Fruit fly (Drosophila melanogaster) whole organism, wandering third instar larva: ENCODE measurements around the gene Kmn2.

ENCODE experiments used
- Abd-B ChIP-seq: fragments of >200 bp; optimal IDR thresholded peaks from 2 replicates; lab custom pipeline; 2017; ENCODE audit warnings: missing biosample characterization, missing genetic modification characterization
- CG32264 ChIP-seq: fragments of 200-800 bp; sonication (Bioruptor generic); optimal IDR thresholded peaks from 2 replicates; lab custom pipeline; 2016; ENCODE audit warnings: missing biosample characterization, missing genetic modification characterization
- CG9705 ChIP-seq: fragments of 200-800 bp; sonication (Bioruptor generic); optimal IDR thresholded peaks from 2 replicates; lab custom pipeline; 2018; ENCODE audit warnings: missing biosample characterization, mild to moderate bottlenecking, missing genetic modification characterization
- CrebA ChIP-seq: fragments of 200-800 bp; sonication (Bioruptor generic); optimal IDR thresholded peaks from 2 replicates; lab custom pipeline; 2016; ENCODE audit warnings: missing biosample characterization, mild to moderate bottlenecking, missing genetic modification characterization, borderline replicate concordance
- Dfd ChIP-seq: fragments of >200 bp; optimal IDR thresholded peaks from 2 replicates; lab custom pipeline; 2017; ENCODE audit warnings: missing biosample characterization, missing genetic modification characterization
- Dif ChIP-seq: fragments of 200-275, 200-300 bp; sonication (Bioruptor generic); optimal IDR thresholded peaks from 2 replicates; lab custom pipeline; 2018; ENCODE audit warnings: missing biosample characterization, missing genetic modification characterization; ENCODE audit not compliant: partially characterized antibody
- GATAd ChIP-seq: sonication (Bioruptor generic); optimal IDR thresholded peaks from 2 replicates; lab custom pipeline; 2016; ENCODE audit warnings: missing biosample characterization, missing genetic modification characterization
- HLH106 ChIP-seq: fragments of 200-800 bp; optimal IDR thresholded peaks from 3 replicates; lab custom pipeline; 2019; ENCODE audit warnings: missing biosample characterization, mild to moderate bottlenecking, missing genetic modification characterization, moderate library complexity
- Hnf4 ChIP-seq: fragments of 200-800 bp; sonication (Bioruptor generic); optimal IDR thresholded peaks from 2 replicates; lab custom pipeline; 2016; ENCODE audit warnings: missing biosample characterization, mild to moderate bottlenecking, missing genetic modification characterization
- Hr78 ChIP-seq: fragments of >200 bp; optimal IDR thresholded peaks from 2 replicates; lab custom pipeline; 2017; ENCODE audit warnings: missing biosample characterization, missing genetic modification characterization
- Hr83 ChIP-seq: fragments of 200-300 bp; sonication (Bioruptor generic); optimal IDR thresholded peaks from 2 replicates; lab custom pipeline; 2016; ENCODE audit warnings: missing biosample characterization, mild to moderate bottlenecking, missing genetic modification characterization, moderate library complexity; ENCODE audit not compliant: poor library complexity, severe bottlenecking
- Jra ChIP-seq: sonication (Bioruptor generic); optimal IDR thresholded peaks from 2 replicates; lab custom pipeline; 2016; ENCODE audit warnings: missing biosample characterization, missing genetic modification characterization
- N ChIP-seq: fragments of >200 bp; optimal IDR thresholded peaks from 2 replicates; lab custom pipeline; 2018; ENCODE audit warnings: missing biosample characterization, missing external identifiers, missing genetic modification characterization
- OdsH ChIP-seq: fragments of 200-800 bp; sonication (Bioruptor generic); optimal IDR thresholded peaks from 2 replicates; lab custom pipeline; 2016; ENCODE audit warnings: missing biosample characterization, mild to moderate bottlenecking, missing genetic modification characterization
- Rel ChIP-seq, 2 experiments: fragments of 200-800 bp; sonication (Bioruptor generic) in 1 of 2; optimal IDR thresholded peaks; 2 replicates in 1 of 2; 3 replicates in 1 of 2; lab custom pipeline; 2016 to 2019; ENCODE audit warnings: mild to moderate bottlenecking in 2 of 2, missing biosample characterization in 2 of 2, missing genetic modification characterization in 2 of 2, moderate library complexity in 1 of 2
- Sp1 ChIP-seq: fragments of 200-800 bp; sonication (Bioruptor generic); optimal IDR thresholded peaks from 3 replicates; lab custom pipeline; 2019; ENCODE audit warnings: missing biosample characterization, mild to moderate bottlenecking, missing genetic modification characterization, moderate library complexity
- Vsx2 ChIP-seq: fragments of 200-300, 225-300 bp; sonication (Bioruptor generic); optimal IDR thresholded peaks from 2 replicates; lab custom pipeline; 2018; ENCODE audit warnings: missing biosample characterization, missing genetic modification characterization; ENCODE audit not compliant: partially characterized antibody
- br ChIP-seq: fragments of 200-800 bp; sonication (Bioruptor generic); optimal IDR thresholded peaks from 2 replicates; lab custom pipeline; 2016; ENCODE audit warnings: missing biosample characterization, missing genetic modification characterization
- brk ChIP-seq: fragments of 200-800 bp; sonication (Bioruptor generic); optimal IDR thresholded peaks from 2 replicates; lab custom pipeline; 2016; ENCODE audit warnings: missing biosample characterization, mild to moderate bottlenecking, missing genetic modification characterization
- dl ChIP-seq, 2 experiments: fragments of 175-275, 200-275 bp in 1 of 2; fragments of 200-275 bp in 1 of 2; sonication (Bioruptor generic); optimal IDR thresholded peaks; lab custom pipeline; 2018; ENCODE audit warnings: mild to moderate bottlenecking in 2 of 2, missing biosample characterization in 2 of 2, missing genetic modification characterization in 2 of 2, moderate library complexity in 2 of 2; ENCODE audit not compliant: partially characterized antibody in 2 of 2, insufficient read depth in 1 of 2
- dsf ChIP-seq: sonication (Bioruptor generic); optimal IDR thresholded peaks from 2 replicates; lab custom pipeline; 2016; ENCODE audit warnings: missing biosample characterization, missing genetic modification characterization, borderline replicate concordance
- foxo ChIP-seq, 2 experiments: fragments of 200-800 bp; sonication (Bioruptor generic); optimal IDR thresholded peaks; 2 replicates in 1 of 2; 3 replicates in 1 of 2; lab custom pipeline; 2016 to 2017; ENCODE audit warnings: missing biosample characterization in 2 of 2, missing genetic modification characterization in 2 of 2
- fru ChIP-seq: fragments of 200-800 bp; sonication (Bioruptor generic); optimal IDR thresholded peaks from 3 replicates; lab custom pipeline; 2016; ENCODE audit warnings: missing biosample characterization, mild to moderate bottlenecking, missing genetic modification characterization
- h ChIP-seq: fragments of 200-800 bp; sonication (Bioruptor generic); optimal IDR thresholded peaks from 3 replicates; lab custom pipeline; 2016; ENCODE audit warnings: missing biosample characterization, mild to moderate bottlenecking, missing genetic modification characterization
- lola ChIP-seq: fragments of >200 bp; optimal IDR thresholded peaks from 2 replicates; lab custom pipeline; 2017; ENCODE audit warnings: missing biosample characterization, missing genetic modification characterization
- pan ChIP-seq: fragments of >200 bp; optimal IDR thresholded peaks from 2 replicates; lab custom pipeline; 2017
- psq ChIP-seq: fragments of 200-800 bp; sonication (Bioruptor generic); optimal IDR thresholded peaks from 3 replicates; lab custom pipeline; 2017; ENCODE audit warnings: missing biosample characterization, mild to moderate bottlenecking, missing genetic modification characterization, moderate library complexity
- rgr ChIP-seq: fragments of 200-800 bp; sonication (Bioruptor generic); optimal IDR thresholded peaks from 3 replicates; lab custom pipeline; 2016; ENCODE audit warnings: missing biosample characterization, mild to moderate bottlenecking, missing genetic modification characterization
- sv ChIP-seq: fragments of 200-800 bp; sonication (Bioruptor generic); optimal IDR thresholded peaks from 3 replicates; lab custom pipeline; 2016; ENCODE audit warnings: missing biosample characterization, missing genetic modification characterization
- tai ChIP-seq: sonication (Bioruptor generic); optimal IDR thresholded peaks from 2 replicates; lab custom pipeline; 2016; ENCODE audit warnings: missing biosample characterization, missing genetic modification characterization
- usp ChIP-seq: fragments of >200 bp; optimal IDR thresholded peaks from 2 replicates; lab custom pipeline; 2017; ENCODE audit warnings: missing biosample characterization, missing genetic modification characterization
- woc ChIP-seq: sonication (Bioruptor generic); optimal IDR thresholded peaks from 2 replicates; lab custom pipeline; 2016; ENCODE audit warnings: missing biosample characterization, mild to moderate bottlenecking, missing genetic modification characterization

The Kmn2 gene

DNA sequence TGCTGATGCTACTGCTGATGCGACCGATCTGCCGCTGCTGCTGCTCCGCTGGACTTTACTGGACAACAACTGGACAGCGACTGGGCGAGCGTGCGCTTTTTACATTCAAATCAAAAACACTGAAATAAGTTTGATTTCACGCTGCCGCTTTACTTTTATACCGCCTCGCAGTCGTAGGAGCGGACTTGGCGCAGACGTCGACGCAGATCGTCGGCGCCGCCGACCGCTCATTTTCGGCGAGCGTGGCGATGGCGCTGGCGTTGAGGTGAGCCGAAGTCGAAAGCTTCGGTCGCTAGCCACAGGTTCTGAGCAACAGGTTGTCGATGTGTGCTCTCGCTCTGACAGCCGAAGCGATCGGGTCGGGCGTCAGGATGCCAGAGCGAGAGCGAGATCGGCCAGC lies 5.4 kb downstream of the Kmn2 start, which contains the start of gene Elovl7:
TSS of gene Elovl7 (minus strand) at position 131 of the 400 bp plus-strand sequence.
- TF ChIP-seq fru (GFP tag; lab: Kevin White, UChicago), result no peak
- no peak for TF ChIP-seq Dif
- TF ChIP-seq dsf (GFP tag; lab: Kevin White, UChicago), result no peak
- no peak for TF ChIP-seq OdsH (GFP tag; lab: Kevin White, UChicago)
- TF ChIP-seq brk (GFP tag; lab: Kevin White, UChicago), result no peak
- no peak for TF ChIP-seq Dfd
- TF ChIP-seq CrebA (GFP tag; lab: Kevin White, UChicago), result no peak
- no peak for TF ChIP-seq psq (GFP tag; lab: Kevin White, UChicago)
- no peak for TF ChIP-seq Hr83
- TF ChIP-seq Abd-B (GFP tag; lab: Kevin White, UChicago), result no peak
- no peak for TF ChIP-seq br (GFP tag; lab: Kevin White, UChicago)
- no peak for TF ChIP-seq Hr78 (GFP tag; lab: Kevin White, UChicago)
- no peak for TF ChIP-seq woc (GFP tag; lab: Kevin White, UChicago)
- no peak for TF ChIP-seq Jra
- no peak for TF ChIP-seq pan (lab: Kevin White, UChicago)
- TF ChIP-seq GATAd (GFP tag; lab: Kevin White, UChicago), result no peak

DNA sequence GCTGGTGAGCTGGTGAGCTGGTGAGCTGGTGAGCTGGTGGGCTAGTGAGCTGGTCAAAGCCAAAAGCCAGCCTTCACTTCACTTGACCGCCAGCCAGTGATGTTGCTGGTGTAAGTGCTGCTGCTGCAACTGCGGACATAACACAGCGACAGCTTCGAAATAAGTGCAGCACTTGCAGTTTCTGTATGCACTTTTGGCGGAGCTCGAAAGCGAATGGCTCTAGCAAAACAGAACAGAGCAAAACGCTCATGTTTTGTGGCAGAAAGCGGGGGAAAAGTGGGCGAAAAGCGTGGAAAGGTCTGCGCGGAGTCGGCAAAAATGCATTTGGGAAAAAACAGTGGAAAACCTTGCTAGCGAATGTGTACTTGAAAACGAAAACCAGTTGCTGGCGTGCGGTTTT lies 6.5 kb downstream of the Kmn2 start:
- TF ChIP-seq Hnf4 (GFP tag; lab: Kevin White, UChicago) (no peak), Hr78 (GFP tag; lab: Kevin White, UChicago) (no peak), dsf (GFP tag; lab: Kevin White, UChicago) (no peak)

DNA sequence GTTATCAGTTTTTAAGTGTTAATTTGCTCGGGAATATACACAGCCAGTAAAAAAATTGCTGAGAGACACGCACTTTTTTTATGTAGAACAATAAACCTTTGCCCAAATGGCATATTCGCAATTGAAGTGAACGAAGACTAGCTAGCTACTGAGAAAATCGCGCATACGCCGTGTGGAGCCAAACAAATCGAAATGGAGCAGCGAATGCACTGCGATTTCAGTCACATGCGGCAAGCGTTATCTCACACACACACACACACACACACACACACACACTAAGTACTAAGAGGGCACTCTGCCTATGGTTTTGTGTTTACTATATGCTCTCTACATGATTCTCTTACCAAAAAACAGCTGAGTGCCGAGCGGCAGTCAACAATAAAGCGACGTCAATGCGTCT lies 7.6 kb downstream of the Kmn2 start:
- TF ChIP-seq Rel (GFP tag; optimal IDR thresholded peaks at IDR 0.05; lab: Kevin White, UChicago) (no peak), Rel (tag; optimal IDR thresholded peaks at IDR 0.05; lab: Kevin White, UChicago) (peak; percentile 2), dsf (GFP tag; lab: Kevin White, UChicago) (no peak), tai (GFP tag; lab: Kevin White, UChicago) (no peak), HLH106 (tag; lab: Kevin White, UChicago) (no peak), Dif (peak; percentile 27), CG32264 (GFP tag; lab: Kevin White, UChicago) (no peak), dl (GFP tag; optimal IDR thresholded peaks at IDR 0.05; lab: Kevin White, UChicago; ENCODE audit: insufficient read depth in 1 of 2, partially characterized antibody in 2 of 2) (no peak), CrebA (GFP tag; lab: Kevin White, UChicago) (no peak), OdsH (GFP tag; lab: Kevin White, UChicago) (no peak), Dfd (peak; percentile 72), sv (GFP tag; lab: Kevin White, UChicago) (no peak), br (GFP tag; lab: Kevin White, UChicago) (no peak), GATAd (GFP tag; lab: Kevin White, UChicago) (no peak), Hr83 (no peak), usp (GFP tag; lab: Kevin White, UChicago) (no peak)

DNA sequence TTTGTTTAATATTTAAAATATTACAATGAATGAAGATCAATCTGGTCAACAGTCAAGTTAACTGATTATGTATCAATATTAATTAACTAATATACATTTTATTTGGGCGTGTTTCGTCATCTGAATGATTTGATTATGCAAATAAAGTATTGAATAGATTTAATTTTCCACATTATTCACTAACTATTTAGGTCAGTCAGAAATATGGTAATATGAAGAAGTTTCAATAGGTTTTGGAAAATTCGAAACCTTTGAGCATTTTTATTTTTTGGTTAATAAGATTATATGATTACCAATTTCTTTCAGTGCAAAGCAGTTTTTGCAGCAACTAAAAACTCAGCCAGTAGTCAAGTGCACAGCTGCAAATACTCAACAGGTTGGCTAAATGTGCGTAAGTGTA lies 9.0 kb downstream of the Kmn2 start:
- TF ChIP-seq brk (GFP tag; lab: Kevin White, UChicago), result no peak
- no peak for TF ChIP-seq lola
- no peak for TF ChIP-seq Vsx2 (GFP tag; lab: Kevin White, UChicago)
- TF ChIP-seq CG9705 (GFP tag; lab: Kevin White, UChicago), result no peak
- no peak for TF ChIP-seq GATAd (GFP tag; lab: Kevin White, UChicago)
- TF ChIP-seq br (GFP tag; lab: Kevin White, UChicago), result no peak
- TF ChIP-seq dl (GFP tag; optimal IDR thresholded peaks at IDR 0.05; lab: Kevin White, UChicago; ENCODE audit: insufficient read depth in 1 of 2, partially characterized antibody in 2 of 2), result no peak
- TF ChIP-seq h (GFP tag; lab: Kevin White, UChicago), result no peak
- TF ChIP-seq foxo (GFP tag; optimal IDR thresholded peaks at IDR 0.05; lab: Kevin White, UChicago), result no peak
- TF ChIP-seq Sp1 (GFP tag; lab: Kevin White, UChicago), result no peak
- TF ChIP-seq CrebA (GFP tag; lab: Kevin White, UChicago), result no peak
- TF ChIP-seq Abd-B (GFP tag; lab: Kevin White, UChicago), result no peak
- no peak for TF ChIP-seq N (GFP tag; lab: Kevin White, UChicago)
- TF ChIP-seq dsf (GFP tag; lab: Kevin White, UChicago), result no peak
- no peak for TF ChIP-seq CG32264 (GFP tag; lab: Kevin White, UChicago)
- TF ChIP-seq rgr (GFP tag; lab: Kevin White, UChicago), result no peak
- no peak for TF ChIP-seq Dif
- no peak for TF ChIP-seq fru (GFP tag; lab: Kevin White, UChicago)
- no peak for TF ChIP-seq usp (GFP tag; lab: Kevin White, UChicago)
